Fruit fly (Drosophila melanogaster) whole organism, adult: ENCODE measurements around the gene twin.
A peak's percentile ranks its signal among the peaks of the same experiment; 100 is the strongest.

Experiments used
- CG11617 ChIP-seq: fragments of 200-800 bp; sonication (Bioruptor generic); optimal IDR thresholded peaks from 2 replicates; lab custom pipeline; 2017; ENCODE audit warnings: mild to moderate bottlenecking, missing biosample characterization, missing genetic modification reagents, missing genetic modification characterization
- CG12768 ChIP-seq: fragments of 200-800 bp; sonication (Bioruptor generic); optimal IDR thresholded peaks from 2 replicates; lab custom pipeline; 2017; ENCODE audit warnings: missing biosample characterization, missing genetic modification characterization, mild to moderate bottlenecking, moderate library complexity, missing genetic modification reagents
- CG14711 ChIP-seq: fragments of 200-800 bp; sonication (Bioruptor generic); optimal IDR thresholded peaks from 2 replicates; lab custom pipeline; 2018; ENCODE audit warnings: missing biosample characterization, mild to moderate bottlenecking, missing genetic modification characterization, moderate library complexity
- CG1620 ChIP-seq: fragments of 200-800 bp; sonication (Bioruptor generic); optimal IDR thresholded peaks from 2 replicates; lab custom pipeline; 2016; ENCODE audit warnings: missing biosample characterization, missing genetic modification characterization
- CG33017 ChIP-seq: fragments of 200-800 bp; sonication (Bioruptor generic); optimal IDR thresholded peaks from 2 replicates; lab custom pipeline; 2018; ENCODE audit warnings: missing biosample characterization, mild to moderate bottlenecking, missing genetic modification characterization, moderate library complexity
- CG5204 ChIP-seq: fragments of 200-800 bp; sonication (Bioruptor generic); optimal IDR thresholded peaks from 2 replicates; lab custom pipeline; 2016; ENCODE audit warnings: missing biosample characterization, missing genetic modification characterization
- CG7045 ChIP-seq: fragments of 200-800 bp; sonication (Bioruptor generic); optimal IDR thresholded peaks from 2 replicates; lab custom pipeline; 2017; ENCODE audit warnings: missing biosample characterization, mild to moderate bottlenecking, missing genetic modification characterization
- CG7101 ChIP-seq: fragments of 200-800 bp; sonication (Bioruptor generic); optimal IDR thresholded peaks from 2 replicates; lab custom pipeline; 2018; ENCODE audit warnings: missing biosample characterization, mild to moderate bottlenecking, missing genetic modification characterization, moderate library complexity
- Clk ChIP-seq: fragments of 200-800 bp; sonication (Bioruptor generic); optimal IDR thresholded peaks from 2 replicates; lab custom pipeline; 2017; ENCODE audit warnings: missing biosample characterization, missing genetic modification characterization
- Crg-1 ChIP-seq: fragments of 200-800 bp; sonication (Bioruptor generic); optimal IDR thresholded peaks from 2 replicates; lab custom pipeline; 2016; ENCODE audit warnings: missing biosample characterization, missing genetic modification characterization
- Hr96 ChIP-seq: fragments of 200-800 bp; sonication (Bioruptor generic); optimal IDR thresholded peaks from 2 replicates; lab custom pipeline; 2016; ENCODE audit warnings: missing biosample characterization, missing genetic modification characterization
- Mnt ChIP-seq: fragments of 200-800 bp; sonication (Bioruptor generic); optimal IDR thresholded peaks from 2 replicates; lab custom pipeline; 2016; ENCODE audit warnings: missing biosample characterization, mild to moderate bottlenecking, missing genetic modification characterization
- bab1 ChIP-seq: fragments of 200-800 bp; sonication (Bioruptor generic); optimal IDR thresholded peaks from 3 replicates; lab custom pipeline; 2019; ENCODE audit warnings: missing biosample characterization, mild to moderate bottlenecking, missing genetic modification characterization, moderate library complexity
- cic ChIP-seq: fragments of 200-800 bp; sonication (Bioruptor generic); optimal IDR thresholded peaks from 2 replicates; lab custom pipeline; 2017; ENCODE audit warnings: missing biosample characterization, mild to moderate bottlenecking, missing genetic modification characterization, moderate library complexity
- cnc ChIP-seq, 2 experiments: fragments of >200 bp; optimal IDR thresholded peaks; 2 replicates each; lab custom pipeline; 2017
- kay ChIP-seq: fragments of 200-800 bp; sonication (Bioruptor generic); peaks from one replicate; lab custom pipeline; 2016; ENCODE audit warnings: missing biosample characterization, missing genetic modification characterization, borderline replicate concordance
- ovo ChIP-seq: fragments of 200-800 bp; sonication (Bioruptor generic); optimal IDR thresholded peaks from 2 replicates; lab custom pipeline; 2016; ENCODE audit warnings: missing biosample characterization, missing genetic modification characterization
- pad ChIP-seq: fragments of 200-800 bp; sonication (Bioruptor generic); optimal IDR thresholded peaks from 3 replicates; lab custom pipeline; 2017; ENCODE audit warnings: missing biosample characterization, missing genetic modification characterization, mild to moderate bottlenecking, moderate library complexity, missing genetic modification reagents
- tj ChIP-seq: fragments of 200-800 bp; sonication (Bioruptor generic); optimal IDR thresholded peaks from 3 replicates; lab custom pipeline; 2017; ENCODE audit warnings: missing biosample characterization, mild to moderate bottlenecking, missing genetic modification characterization, moderate library complexity
- toe ChIP-seq: fragments of 200-800 bp; sonication (Bioruptor generic); optimal IDR thresholded peaks from 2 replicates; lab custom pipeline; 2016; ENCODE audit warnings: missing biosample characterization, missing genetic modification characterization

twin gene

DNA sequence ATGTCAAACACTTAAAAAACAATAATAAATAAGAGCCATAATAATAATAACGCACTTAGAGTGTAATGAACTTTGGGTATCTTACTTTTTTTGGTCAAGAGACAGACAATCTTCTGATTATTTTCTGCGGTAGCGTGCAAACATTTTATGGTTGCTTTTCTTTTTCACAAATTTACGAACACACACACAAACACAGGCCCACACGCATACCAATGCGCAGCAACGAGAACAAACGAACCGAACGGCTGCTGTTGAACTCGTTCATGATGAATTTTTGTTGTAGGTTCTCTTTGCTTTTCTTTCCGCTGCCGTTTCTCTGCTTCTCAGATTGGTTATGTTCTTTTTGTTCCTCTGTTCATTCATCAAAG, 12.4 kb upstream of the twin start:
- TF ChIP-seq CG12768 (GFP tag; lab: Kevin White, UChicago) (no peak), Clk (GFP tag; lab: Kevin White, UChicago) (no peak), cnc (optimal IDR thresholded peaks at IDR 0.05; lab: Kevin White, UChicago) (no peak), CG7101 (tag; lab: Kevin White, UChicago) (no peak), CG11617 (no peak), pad (GFP tag; lab: Kevin White, UChicago) (no peak), ovo (GFP tag; lab: Kevin White, UChicago) (no peak), kay (no peak), CG33017 (tag; lab: Kevin White, UChicago) (no peak), CG14711 (tag; lab: Kevin White, UChicago) (no peak), tj (no peak), bab1 (GFP tag; lab: Kevin White, UChicago) (no peak), CG7045 (GFP tag; lab: Kevin White, UChicago) (no peak), Hr96 (GFP tag; lab: Kevin White, UChicago) (no peak)

DNA sequence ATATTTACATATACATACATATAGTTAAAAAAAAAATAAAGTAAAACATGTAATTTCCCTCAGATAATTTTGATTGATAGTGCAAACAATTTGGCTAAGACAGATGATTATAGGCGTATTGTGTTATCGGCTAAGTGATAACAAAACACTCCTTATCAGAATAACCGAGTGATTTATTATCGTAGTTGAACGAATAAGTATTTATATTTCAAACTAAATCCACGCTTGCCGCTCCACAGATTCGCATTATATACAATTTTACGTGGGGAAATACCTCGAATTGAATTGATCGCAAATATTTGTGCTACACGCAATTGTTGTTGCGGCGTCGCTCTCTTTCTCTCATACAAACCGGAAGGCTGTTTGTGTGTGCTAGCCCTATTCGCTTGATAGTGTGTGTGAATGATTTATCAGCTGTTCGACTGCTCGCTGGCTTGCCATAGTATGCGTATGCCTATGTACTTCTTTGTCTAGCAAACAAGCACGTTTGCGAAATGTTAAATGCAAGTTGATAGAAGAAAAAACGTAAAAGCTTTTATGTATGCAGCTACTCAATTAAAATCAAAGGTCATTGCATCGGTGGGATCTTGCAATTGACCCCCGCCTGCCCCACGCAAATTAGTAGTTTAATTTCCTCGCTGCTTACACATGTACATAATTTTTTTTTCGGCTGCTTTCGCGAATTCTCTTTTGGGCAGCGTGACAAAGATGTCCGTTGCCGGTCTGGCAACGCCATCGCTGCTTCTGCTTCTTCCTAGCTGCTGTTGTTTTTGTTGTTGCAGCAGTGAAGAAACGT, 11.8 kb upstream of the twin start:
- TF ChIP-seq CG33017 (tag; lab: Kevin White, UChicago): no peak
- no peak for TF ChIP-seq toe (GFP tag; lab: Kevin White, UChicago)
- no peak for TF ChIP-seq Hr96 (GFP tag; lab: Kevin White, UChicago)
- TF ChIP-seq CG5204 (GFP tag; lab: Kevin White, UChicago): no peak
- TF ChIP-seq CG14711 (tag; lab: Kevin White, UChicago): no peak
- no peak for TF ChIP-seq Clk (GFP tag; lab: Kevin White, UChicago)
- TF ChIP-seq CG1620 (GFP tag; lab: Kevin White, UChicago): no peak
- TF ChIP-seq kay: no peak
- peak; percentile 27 for TF ChIP-seq CG11617
- TF ChIP-seq CG12768 (GFP tag; lab: Kevin White, UChicago): no peak
- TF ChIP-seq bab1 (GFP tag; lab: Kevin White, UChicago): no peak
- peak; percentile 88 for TF ChIP-seq cic
- no peak for TF ChIP-seq ovo (GFP tag; lab: Kevin White, UChicago)
- no peak for TF ChIP-seq Crg-1 (GFP tag; lab: Kevin White, UChicago)
- TF ChIP-seq CG7101 (tag; lab: Kevin White, UChicago): no peak
- TF ChIP-seq CG7045 (GFP tag; lab: Kevin White, UChicago): peak; percentile 16
- peak; percentile 6 for TF ChIP-seq tj
- TF ChIP-seq Mnt: peak; percentile 27
- no peak for TF ChIP-seq cnc (optimal IDR thresholded peaks at IDR 0.05; lab: Kevin White, UChicago)
- no peak for TF ChIP-seq pad (GFP tag; lab: Kevin White, UChicago)

DNA sequence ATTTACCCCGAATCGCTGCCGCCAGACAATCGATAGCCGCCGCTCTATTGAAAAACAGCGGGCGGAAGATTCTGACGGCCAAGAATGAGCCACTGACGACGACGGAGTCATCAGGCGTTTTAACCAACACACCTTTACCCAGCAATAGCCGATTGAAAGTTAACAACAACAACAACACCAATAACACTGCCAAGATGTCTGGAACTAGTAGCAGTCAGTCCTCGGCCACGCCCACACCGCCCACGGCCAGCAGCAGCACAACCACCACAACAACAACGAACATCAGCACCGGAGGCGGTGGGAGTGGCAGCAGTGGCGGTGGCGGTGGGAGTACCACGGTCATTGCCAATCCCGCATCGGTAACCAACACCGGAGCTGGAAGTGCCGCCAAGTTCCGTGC, 10.1 kb upstream of the twin start:
- TF ChIP-seq CG5204 (GFP tag; lab: Kevin White, UChicago) (no peak), CG1620 (GFP tag; lab: Kevin White, UChicago) (no peak), Hr96 (GFP tag; lab: Kevin White, UChicago) (no peak), kay (no peak), tj (no peak), CG12768 (GFP tag; lab: Kevin White, UChicago) (no peak), CG7045 (GFP tag; lab: Kevin White, UChicago) (no peak), bab1 (GFP tag; lab: Kevin White, UChicago) (no peak), Clk (GFP tag; lab: Kevin White, UChicago) (no peak), CG7101 (tag; lab: Kevin White, UChicago) (no peak), pad (GFP tag; lab: Kevin White, UChicago) (no peak), CG33017 (tag; lab: Kevin White, UChicago) (no peak), ovo (GFP tag; lab: Kevin White, UChicago) (no peak), cnc (optimal IDR thresholded peaks at IDR 0.05; lab: Kevin White, UChicago) (no peak), Mnt (no peak), cic (no peak)

DNA sequence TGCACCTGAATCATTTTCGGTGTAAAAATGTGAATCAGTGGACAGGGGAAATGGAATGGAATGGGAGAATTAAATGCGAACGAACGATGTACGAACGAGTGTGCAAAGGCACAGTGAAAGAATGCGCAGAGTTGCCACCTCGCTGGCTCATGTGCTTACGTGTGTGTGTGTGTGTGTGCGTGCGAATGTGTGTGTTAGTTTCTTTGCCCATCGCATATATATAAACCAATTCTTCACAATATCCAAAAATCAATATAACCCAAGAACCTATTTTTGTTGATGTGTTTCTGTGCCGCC, 9.4 kb upstream of the twin start:
- peak; percentile 67 for TF ChIP-seq pad (GFP tag; lab: Kevin White, UChicago)
- TF ChIP-seq CG7101 (tag; lab: Kevin White, UChicago): no peak
- TF ChIP-seq Mnt: peak; percentile 62
- TF ChIP-seq CG1620 (GFP tag; lab: Kevin White, UChicago): no peak
- TF ChIP-seq Hr96 (GFP tag; lab: Kevin White, UChicago): no peak
- TF ChIP-seq CG14711 (tag; lab: Kevin White, UChicago): peak; percentile 70

DNA sequence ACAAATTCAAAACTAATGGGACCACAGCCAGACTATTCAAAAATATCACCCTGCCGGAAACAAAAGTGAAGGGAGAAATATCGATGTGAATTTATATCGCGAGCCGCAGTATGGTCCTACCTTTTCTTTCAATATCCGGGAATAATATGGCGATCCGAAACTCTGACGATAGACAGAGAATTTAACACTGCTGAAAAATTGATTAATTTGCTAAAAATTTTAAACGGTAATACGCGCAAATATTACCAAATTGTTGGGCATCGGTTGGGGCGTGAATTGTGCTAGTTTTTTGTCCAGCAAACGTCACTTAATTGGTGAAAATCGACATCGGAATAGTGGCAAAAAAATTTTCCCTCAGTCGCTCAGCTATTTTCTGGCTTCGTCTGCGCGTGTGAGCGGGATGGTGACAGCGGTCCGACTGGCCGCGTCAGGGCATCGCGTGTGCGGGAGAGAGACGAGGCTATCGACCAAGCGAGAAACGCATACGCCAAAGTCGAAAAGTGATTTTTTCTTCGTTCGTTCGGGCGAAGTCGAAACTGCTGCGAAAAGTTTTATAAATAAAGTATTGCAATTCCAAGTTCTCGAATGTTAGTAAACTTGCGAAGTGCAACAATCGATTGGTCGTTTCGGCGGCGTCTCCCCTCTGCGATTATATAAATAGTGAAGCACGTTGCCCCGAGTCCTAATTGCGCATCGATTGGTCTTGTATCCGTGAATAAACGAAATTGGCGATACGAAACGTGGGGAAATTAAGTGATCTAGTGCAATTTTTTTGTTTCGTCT, 8.8 kb upstream of the twin start, which contains the start of gene mask:
Gene mask, plus strand, starts transcription at position 140 of the 783 bp plus-strand sequence.
- TF ChIP-seq ovo (GFP tag; lab: Kevin White, UChicago) (peak; percentile 90), Clk (GFP tag; lab: Kevin White, UChicago) (no peak), toe (GFP tag; lab: Kevin White, UChicago) (peak; percentile 87), CG14711 (tag; lab: Kevin White, UChicago) (peak; percentile 39), tj (peak; percentile 64), CG5204 (GFP tag; lab: Kevin White, UChicago) (no peak), pad (GFP tag; lab: Kevin White, UChicago) (peak; percentile 43), Hr96 (GFP tag; lab: Kevin White, UChicago) (peak; percentile 90), kay (no peak), CG1620 (GFP tag; lab: Kevin White, UChicago) (peak; percentile 93), Mnt (peak; percentile 70), bab1 (GFP tag; lab: Kevin White, UChicago) (peak; percentile 73), Crg-1 (GFP tag; lab: Kevin White, UChicago) (peak; percentile 90), CG12768 (GFP tag; lab: Kevin White, UChicago) (peak; percentile 67), cnc (optimal IDR thresholded peaks at IDR 0.05; lab: Kevin White, UChicago) (no peak), CG33017 (tag; lab: Kevin White, UChicago) (peak; percentile 50), cic (peak; percentile 29), CG7101 (tag; lab: Kevin White, UChicago) (peak; percentile 84), CG11617 (peak; percentile 90), CG7045 (GFP tag; lab: Kevin White, UChicago) (peak; percentile 82)
